Fruit fly (Drosophila melanogaster): ENCODE results near the gene sev.

sev gene

dm6 chrX:11081834-11082233 is 4.3 kb downstream of the sev start:
- TF ChIP-seq Abd-B (GFP tag; optimal IDR thresholded peaks at IDR 0.05) (no peak), Rel (GFP tag; optimal IDR thresholded peaks at IDR 0.05) (no peak), Rel (tag; optimal IDR thresholded peaks at IDR 0.05) (no peak), dl (GFP tag; optimal IDR thresholded peaks at IDR 0.05; ENCODE audit: insufficient read depth in 1 of 2, partially characterized antibody in 2 of 2) (no peak), CG9705 (GFP tag; optimal IDR thresholded peaks at IDR 0.05) (no peak)

dm6 chrX:11081242-11081641 is 4.9 kb downstream of the sev start:
- no peak for TF ChIP-seq N (GFP tag; optimal IDR thresholded peaks at IDR 0.05)
- peak; percentile 18 for TF ChIP-seq HLH106 (tag; optimal IDR thresholded peaks at IDR 0.05)
- peak; percentile 3 for TF ChIP-seq dmrt93B (GFP tag; optimal IDR thresholded peaks at IDR 0.05)
- no peak for TF ChIP-seq CrebA (GFP tag; optimal IDR thresholded peaks at IDR 0.05; ENCODE audit: borderline replicate concordance)
- TF ChIP-seq woc (GFP tag; optimal IDR thresholded peaks at IDR 0.05) = no peak
- TF ChIP-seq brk (GFP tag; optimal IDR thresholded peaks at IDR 0.05) = no peak
- TF ChIP-seq br (GFP tag; optimal IDR thresholded peaks at IDR 0.05) = no peak
- TF ChIP-seq Sp1 (GFP tag; optimal IDR thresholded peaks at IDR 0.05) = no peak
- no peak for TF ChIP-seq fru (GFP tag; optimal IDR thresholded peaks at IDR 0.05)
- no peak for TF ChIP-seq rgr (GFP tag; optimal IDR thresholded peaks at IDR 0.05)
- no peak for TF ChIP-seq Vsx2 (GFP tag; optimal IDR thresholded peaks at IDR 0.05; ENCODE audit: partially characterized antibody)
- peak; percentile 5 for TF ChIP-seq h (GFP tag; optimal IDR thresholded peaks at IDR 0.05)
- TF ChIP-seq Hr78 (GFP tag; optimal IDR thresholded peaks at IDR 0.05) = no peak
- TF ChIP-seq Dfd (GFP tag; optimal IDR thresholded peaks at IDR 0.05) = no peak
- TF ChIP-seq pan (optimal IDR thresholded peaks at IDR 0.05) = no peak
- no peak for TF ChIP-seq GATAd (GFP tag; optimal IDR thresholded peaks at IDR 0.05)
- TF ChIP-seq foxo (GFP tag; optimal IDR thresholded peaks at IDR 0.05) = peak in 1 of 2 experiments; percentile 23
- TF ChIP-seq psq (GFP tag; optimal IDR thresholded peaks at IDR 0.05) = no peak

dm6 chrX:11066252-11066651 is 19.8 kb downstream of the sev start, which contains the start of gene CG15203:
CG15203 (plus strand) TSS chrX:11066552.
- no peak for TF ChIP-seq Jra (GFP tag; optimal IDR thresholded peaks at IDR 0.05)
- TF ChIP-seq Sp1 (GFP tag; optimal IDR thresholded peaks at IDR 0.05) = no peak
- no peak for TF ChIP-seq HLH106 (tag; optimal IDR thresholded peaks at IDR 0.05)
- TF ChIP-seq Myc (optimal IDR thresholded peaks at IDR 0.05) = no peak
- TF ChIP-seq CG9705 (GFP tag; optimal IDR thresholded peaks at IDR 0.05) = no peak
- TF ChIP-seq Dfd (GFP tag; optimal IDR thresholded peaks at IDR 0.05) = no peak
- no peak for TF ChIP-seq OdsH (GFP tag; optimal IDR thresholded peaks at IDR 0.05)
- no peak for TF ChIP-seq dl (GFP tag; optimal IDR thresholded peaks at IDR 0.05; ENCODE audit: insufficient read depth in 1 of 2, partially characterized antibody in 2 of 2)
- no peak for TF ChIP-seq GATAd (GFP tag; optimal IDR thresholded peaks at IDR 0.05)
- no peak for TF ChIP-seq woc (GFP tag; optimal IDR thresholded peaks at IDR 0.05)
- TF ChIP-seq lola (GFP tag; optimal IDR thresholded peaks at IDR 0.05) = no peak
- TF ChIP-seq CG32264 (GFP tag; optimal IDR thresholded peaks at IDR 0.05) = no peak
- no peak for TF ChIP-seq Mio (GFP tag; optimal IDR thresholded peaks at IDR 0.05)
- TF ChIP-seq br (GFP tag; optimal IDR thresholded peaks at IDR 0.05) = no peak
- no peak for TF ChIP-seq brk (GFP tag; optimal IDR thresholded peaks at IDR 0.05)
- no peak for TF ChIP-seq tai (GFP tag; optimal IDR thresholded peaks at IDR 0.05)
- TF ChIP-seq Vsx2 (GFP tag; optimal IDR thresholded peaks at IDR 0.05; ENCODE audit: partially characterized antibody) = no peak
- TF ChIP-seq Dif (GFP tag; optimal IDR thresholded peaks at IDR 0.05; ENCODE audit: partially characterized antibody) = no peak
- no peak for TF ChIP-seq Hr78 (GFP tag; optimal IDR thresholded peaks at IDR 0.05)

- TF ChIP-seq CrebA (GFP tag; optimal IDR thresholded peaks at IDR 0.05; ENCODE audit: borderline replicate concordance) (no peak), pan (optimal IDR thresholded peaks at IDR 0.05) (no peak), h (GFP tag; optimal IDR thresholded peaks at IDR 0.05) (no peak), Rel (GFP tag; optimal IDR thresholded peaks at IDR 0.05) (no peak), Rel (tag; optimal IDR thresholded peaks at IDR 0.05) (no peak), psq (GFP tag; optimal IDR thresholded peaks at IDR 0.05) (no peak), GATAd (GFP tag; optimal IDR thresholded peaks at IDR 0.05) (no peak), tai (GFP tag; optimal IDR thresholded peaks at IDR 0.05) (no peak), lola (GFP tag; optimal IDR thresholded peaks at IDR 0.05) (no peak), N (GFP tag; optimal IDR thresholded peaks at IDR 0.05) (no peak), fru (GFP tag; optimal IDR thresholded peaks at IDR 0.05) (no peak), Dif (GFP tag; optimal IDR thresholded peaks at IDR 0.05; ENCODE audit: partially characterized antibody) (no peak), sage (GFP tag; optimal IDR thresholded peaks at IDR 0.05) (no peak), Hr83 (GFP tag; optimal IDR thresholded peaks at IDR 0.05; ENCODE audit: poor library complexity, severe bottlenecking) (no peak), CG9705 (GFP tag; optimal IDR thresholded peaks at IDR 0.05) (no peak), Vsx2 (GFP tag; optimal IDR thresholded peaks at IDR 0.05; ENCODE audit: partially characterized antibody) (no peak), CG32264 (GFP tag; optimal IDR thresholded peaks at IDR 0.05) (no peak), jim (GFP tag; optimal IDR thresholded peaks at IDR 0.05) (no peak), brk (GFP tag; optimal IDR thresholded peaks at IDR 0.05) (no peak), dsf (GFP tag; optimal IDR thresholded peaks at IDR 0.05; ENCODE audit: borderline replicate concordance) (no peak)
These were observed 23.0 kb downstream of the sev start, which contains the start of gene CG1537 for dm6 chrX:11063070-11063469. CG1537 (minus strand) TSS chrX:11063170.

All from whole organism, wandering third instar larva.